Worm (Caenorhabditis elegans) whole organism, L2 larva: ENCODE results near the gene rpl-33.

ENCODE experiments used
- C34F6.9 ChIP-seq: fragments of 150-350 bp; optimal IDR thresholded peaks from 2 replicates; lab custom pipeline; 2014; ENCODE audit warnings: missing biosample characterization, missing genetic modification characterization
- R02D3.7 ChIP-seq: fragments of 150-350 bp; optimal IDR thresholded peaks from 2 replicates; lab custom pipeline; 2014; ENCODE audit warnings: missing biosample characterization, missing genetic modification characterization
- alr-1 ChIP-seq: fragments of 150-350 bp; optimal IDR thresholded peaks from 2 replicates; lab custom pipeline; 2014; ENCODE audit warnings: missing biosample characterization, missing genetic modification characterization
- blmp-1 ChIP-seq: sonication (generic microtip); optimal IDR thresholded peaks from 2 replicates; lab custom pipeline; 2017; ENCODE audit warnings: missing genetic modification characterization, mild to moderate bottlenecking, missing compliant biosample characterization, antibody characterized with exemption, moderate library complexity; ENCODE audit not compliant: insufficient read depth
- ceh-82 ChIP-seq: fragments of 150-350 bp; optimal IDR thresholded peaks from 2 replicates; lab custom pipeline; 2014; ENCODE audit warnings: missing biosample characterization, missing genetic modification characterization
- crh-2 ChIP-seq: sonication (generic microtip); optimal IDR thresholded peaks from 2 replicates; lab custom pipeline; 2017; ENCODE audit warnings: missing biosample characterization, missing genetic modification characterization
- egl-27 ChIP-seq: sonication (generic microtip); optimal IDR thresholded peaks from 3 replicates; lab custom pipeline; 2017; ENCODE audit warnings: missing biosample characterization, missing genetic modification reagents, missing genetic modification characterization
- fos-1 ChIP-seq: fragments of 150-350 bp; optimal IDR thresholded peaks from 2 replicates; lab custom pipeline; 2014; ENCODE audit warnings: missing biosample characterization, missing genetic modification characterization
- gmeb-1 ChIP-seq: fragments of 150-350 bp; optimal IDR thresholded peaks from 2 replicates; lab custom pipeline; 2014; ENCODE audit warnings: missing biosample characterization, missing genetic modification characterization
- lin-11 ChIP-seq: fragments of 150-350 bp; sonication (generic microtip); optimal IDR thresholded peaks from 2 replicates; lab custom pipeline; 2014; ENCODE audit warnings: missing biosample characterization, missing genetic modification characterization, inconsistent platforms, mixed read lengths
- lin-13 ChIP-seq: fragments of 150-350 bp; optimal IDR thresholded peaks from 2 replicates; lab custom pipeline; 2014; ENCODE audit warnings: missing biosample characterization, missing genetic modification reagents, missing genetic modification characterization
- lin-39 ChIP-seq: fragments of 150-350 bp; optimal IDR thresholded peaks from 2 replicates; lab custom pipeline; 2014; ENCODE audit warnings: missing biosample characterization, missing genetic modification reagents, missing genetic modification characterization
- lsy-2 ChIP-seq, 2 experiments: fragments of 150-350 bp in 1 of 2; sonication (generic microtip) in 1 of 2; optimal IDR thresholded peaks; 2 replicates each; lab custom pipeline; 2014 to 2017; ENCODE audit warnings: missing biosample characterization in 2 of 2, missing genetic modification characterization in 2 of 2
- mab-5 ChIP-seq: fragments of 150-350 bp; optimal IDR thresholded peaks from 2 replicates; lab custom pipeline; 2014; ENCODE audit warnings: missing biosample characterization, missing genetic modification characterization
- mbf-1 ChIP-seq: sonication (generic microtip); optimal IDR thresholded peaks from 2 replicates; lab custom pipeline; 2017; ENCODE audit warnings: missing biosample characterization, missing genetic modification characterization
- mdl-1 ChIP-seq, 2 experiments: fragments of 150-350 bp in 1 of 2; sonication (generic microtip) in 1 of 2; optimal IDR thresholded peaks; 2 replicates each; lab custom pipeline; 2017; ENCODE audit warnings: missing biosample characterization in 2 of 2, missing genetic modification characterization in 2 of 2
- nhr-10 ChIP-seq: sonication (generic microtip); optimal IDR thresholded peaks from 2 replicates; lab custom pipeline; 2017; ENCODE audit warnings: missing biosample characterization, missing genetic modification characterization
- nhr-11 ChIP-seq: fragments of 150-350 bp; optimal IDR thresholded peaks from 2 replicates; lab custom pipeline; 2014; ENCODE audit warnings: missing biosample characterization, missing genetic modification characterization
- nhr-12 ChIP-seq: fragments of 150-350 bp; optimal IDR thresholded peaks from 2 replicates; lab custom pipeline; 2014; ENCODE audit warnings: missing biosample characterization, missing genetic modification characterization
- nhr-129 ChIP-seq: fragments of 150-350 bp; optimal IDR thresholded peaks from 2 replicates; lab custom pipeline; 2014; ENCODE audit warnings: missing biosample characterization, missing genetic modification characterization
- nhr-21 ChIP-seq: fragments of 150-350 bp; optimal IDR thresholded peaks from 2 replicates; lab custom pipeline; 2014; ENCODE audit warnings: missing biosample characterization, missing genetic modification characterization
- nhr-25 ChIP-seq: fragments of 150-350 bp; sonication (generic microtip); optimal IDR thresholded peaks from 3 replicates; lab custom pipeline; 2014; ENCODE audit warnings: missing biosample characterization, missing genetic modification characterization
- peb-1 ChIP-seq: fragments of 150-350 bp; optimal IDR thresholded peaks from 2 replicates; lab custom pipeline; 2014; ENCODE audit warnings: missing biosample characterization, missing genetic modification characterization
- sem-4 ChIP-seq: fragments of 150-350 bp; optimal IDR thresholded peaks from 2 replicates; lab custom pipeline; 2014; ENCODE audit warnings: missing biosample characterization, missing genetic modification reagents, missing genetic modification characterization
- skn-1 ChIP-seq: sonication (generic microtip); optimal IDR thresholded peaks from 2 replicates; lab custom pipeline; 2017; ENCODE audit warnings: missing biosample characterization, missing genetic modification characterization
- sma-9 ChIP-seq, 2 experiments: fragments of 150-350 bp in 1 of 2; sonication (generic microtip) in 1 of 2; optimal IDR thresholded peaks; 2 replicates each; lab custom pipeline; 2014 to 2016; ENCODE audit warnings: missing genetic modification characterization in 2 of 2, mild to moderate bottlenecking in 1 of 2, missing biosample characterization in 1 of 2, missing compliant biosample characterization in 1 of 2, missing genetic modification reagents in 1 of 2, moderate library complexity in 1 of 2
- unc-39 ChIP-seq: fragments of 150-350 bp; optimal IDR thresholded peaks from 2 replicates; lab custom pipeline; 2014; ENCODE audit warnings: missing biosample characterization, missing genetic modification characterization
- unc-55 ChIP-seq: fragments of 150-350 bp; sonication (generic microtip); optimal IDR thresholded peaks from 3 replicates; lab custom pipeline; 2014; ENCODE audit warnings: missing biosample characterization, missing genetic modification reagents, missing genetic modification characterization
- unc-62 ChIP-seq: fragments of 150-350 bp; optimal IDR thresholded peaks from 2 replicates; lab custom pipeline; 2014; ENCODE audit warnings: missing biosample characterization, missing genetic modification reagents, missing genetic modification characterization
- zag-1 ChIP-seq: fragments of 150-350 bp; optimal IDR thresholded peaks from 2 replicates; lab custom pipeline; 2014; ENCODE audit warnings: missing biosample characterization, missing genetic modification characterization
- ztf-1 ChIP-seq: fragments of 200-800 bp; sonication (Bioruptor generic); conservative IDR thresholded peaks from 2 replicates; pipeline ENCODE4 v1.3.6; 2022; ENCODE audit warnings: missing genetic modification characterization, missing compliant biosample characterization
- ztf-11 ChIP-seq: sonication (generic microtip); optimal IDR thresholded peaks from 2 replicates; lab custom pipeline; 2017; ENCODE audit warnings: missing biosample characterization, missing genetic modification characterization
- ztf-4 ChIP-seq: fragments of 150-350 bp; optimal IDR thresholded peaks from 2 replicates; lab custom pipeline; 2014; ENCODE audit warnings: missing biosample characterization, missing genetic modification characterization

Gene rpl-33

ce11 chrII:7060791-7061190, 44.6 kb upstream of the rpl-33 start:
- peak; percentile 87 for TF ChIP-seq skn-1
- no peak for TF ChIP-seq lin-39

- TF ChIP-seq lin-11 (no peak), nhr-10 (no peak), gmeb-1 (tag; lab: Kevin White, UChicago) (no peak), lin-39 (no peak), ztf-11 (tag; lab: Kevin White, UChicago) (no peak), mdl-1 (tag; optimal IDR thresholded peaks at IDR 0.05; lab: Kevin White, UChicago) (no peak), nhr-25 (no peak), crh-2 (tag; lab: Kevin White, UChicago) (no peak), alr-1 (tag; lab: Kevin White, UChicago) (no peak), nhr-11 (tag; lab: Kevin White, UChicago) (no peak), skn-1 (no peak)
Observed at ce11 chrII:7061730-7062129, 43.6 kb upstream of the rpl-33 start, which contains the start of gene acs-6. TSS of gene acs-6 (plus strand) at chrII:7062030.

- TF ChIP-seq ztf-4 (no peak), lin-13 (no peak), blmp-1 (tag; lab: Kevin White, UChicago) (no peak), crh-2 (tag; lab: Kevin White, UChicago) (no peak), egl-27 (tag; lab: Kevin White, UChicago) (no peak), peb-1 (tag; lab: Kevin White, UChicago) (no peak), zag-1 (tag; lab: Kevin White, UChicago) (no peak), unc-55 (no peak), lsy-2 (tag; optimal IDR thresholded peaks at IDR 0.05; lab: Kevin White, UChicago) (no peak), nhr-129 (tag; lab: Kevin White, UChicago) (no peak), skn-1 (no peak), unc-62 (GFP tag; lab: Kevin White, UChicago) (no peak), fos-1 (no peak), ztf-1 (GFP tag; lab: Robert Waterston, UW) (no peak)
Observed at ce11 chrII:7065391-7065790, 40.0 kb upstream of the rpl-33 start, which contains the start of gene nos-2. TSS of gene nos-2 (plus strand) at chrII:7065618.

- TF ChIP-seq unc-62 (GFP tag; lab: Kevin White, UChicago) (no peak), nhr-12 (tag; lab: Kevin White, UChicago) (no peak), lin-13 (no peak), C34F6.9 (tag; lab: Kevin White, UChicago) (no peak), sem-4 (no peak), ztf-4 (no peak), blmp-1 (tag; lab: Kevin White, UChicago) (no peak), unc-39 (tag; lab: Kevin White, UChicago) (no peak), mab-5 (tag; lab: Kevin White, UChicago) (no peak), egl-27 (tag; lab: Kevin White, UChicago) (no peak), fos-1 (no peak), alr-1 (tag; lab: Kevin White, UChicago) (no peak), nhr-11 (tag; lab: Kevin White, UChicago) (no peak), gmeb-1 (tag; lab: Kevin White, UChicago) (no peak), mbf-1 (tag; lab: Kevin White, UChicago) (no peak)
Observed at ce11 chrII:7069866-7070265, 35.5 kb upstream of the rpl-33 start, which contains the start of gene him-14. TSS of gene him-14 (minus strand) at chrII:7069966.

DNA sequence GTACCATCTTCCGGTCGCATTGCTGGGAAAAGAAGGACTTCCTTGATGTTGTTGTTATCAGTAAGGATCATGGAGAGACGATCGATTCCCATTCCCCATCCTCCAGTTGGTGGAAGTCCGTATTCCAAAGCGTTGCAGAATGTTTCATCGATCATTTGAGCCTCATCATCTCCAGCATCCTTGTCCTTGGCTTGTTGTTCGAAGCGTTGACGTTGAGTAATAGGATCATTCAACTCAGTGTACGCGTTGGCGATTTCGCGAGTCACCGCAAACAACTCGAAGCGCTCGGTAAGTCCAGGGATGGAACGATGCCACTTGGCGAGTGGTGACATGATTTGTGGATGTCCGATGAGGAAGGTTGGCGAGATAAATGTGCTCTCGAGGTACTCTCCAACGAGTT, 34.9 kb upstream of the rpl-33 start:
- TF ChIP-seq sem-4 = no peak
- no peak for TF ChIP-seq ceh-82 (tag; lab: Kevin White, UChicago)
- no peak for TF ChIP-seq blmp-1 (tag; lab: Kevin White, UChicago)
- TF ChIP-seq nhr-21 (tag; lab: Kevin White, UChicago) = no peak

DNA sequence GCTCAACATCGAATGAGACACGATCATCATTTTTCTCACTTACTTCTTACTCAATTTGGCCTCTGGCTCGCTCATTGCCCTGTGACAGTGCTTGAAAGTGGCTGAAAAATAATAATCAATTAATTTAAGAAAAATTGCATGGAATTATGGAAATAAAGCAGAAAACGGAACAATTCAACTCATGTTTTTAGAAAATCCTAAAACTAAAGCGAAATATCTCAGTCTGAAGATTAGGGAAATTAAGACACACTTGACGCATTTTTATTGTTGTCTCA, 33.1 kb upstream of the rpl-33 start, which contains the start of gene kars-1:
Gene kars-1, minus strand, starts transcription at position 101 of the 275 bp plus-strand sequence.
- TF ChIP-seq R02D3.7 (tag; lab: Kevin White, UChicago) (no peak), unc-55 (no peak), unc-39 (tag; lab: Kevin White, UChicago) (no peak), nhr-25 (no peak), lin-13 (no peak), lin-39 (no peak), sma-9 (GFP tag; optimal IDR thresholded peaks at IDR 0.05; lab: Kevin White, UChicago) (no peak), sma-9 (tag; optimal IDR thresholded peaks at IDR 0.05; lab: Kevin White, UChicago) (no peak), egl-27 (tag; lab: Kevin White, UChicago) (no peak), skn-1 (no peak), ceh-82 (tag; lab: Kevin White, UChicago) (no peak), blmp-1 (tag; lab: Kevin White, UChicago) (no peak), nhr-21 (tag; lab: Kevin White, UChicago) (no peak), lin-11 (no peak), fos-1 (no peak)
